Fruit fly (Drosophila melanogaster): Measurements from ENCODE around the gene CG3198.

Gene CG3198

dm6 chrX:6642593-6643257 lies 31.0 kb downstream of the CG3198 start:
- TF ChIP-seq Gug (GFP tag; IDR thresholded peaks at IDR 0.05) = 0 out of 2 replicates have a peak, but pooled peaks have one; percentile 39
- peak; percentile 66 for TF ChIP-seq esn (GFP tag; optimal IDR thresholded peaks at IDR 0.05)
- peak; percentile 61 for TF ChIP-seq CG10631 (GFP tag; optimal IDR thresholded peaks at IDR 0.05)
- TF ChIP-seq eg (GFP tag; IDR thresholded peaks at IDR 0.05) = peak; percentile 66; the same call in 1 of the 3 replicates
- TF ChIP-seq CG9139 (GFP tag; optimal IDR thresholded peaks at IDR 0.05) = no peak
- TF ChIP-seq CG6276 (GFP tag; optimal IDR thresholded peaks at IDR 0.05) = peak; percentile 34
- no peak for TF ChIP-seq Sox15 (GFP tag; optimal IDR thresholded peaks at IDR 0.05)
- peak; percentile 60 for TF ChIP-seq pdm3 (GFP tag; optimal IDR thresholded peaks at IDR 0.05)
- peak; percentile 81 for TF ChIP-seq CG15336 (GFP tag; IDR thresholded peaks at IDR 0.05)
- TF ChIP-seq CG11294 (GFP tag; IDR thresholded peaks at IDR 0.05) = peak; percentile 42; the same call in 1 of the 2 replicates
- TF ChIP-seq topi (GFP tag; optimal IDR thresholded peaks at IDR 0.05) = peak; percentile 53
- peak; percentile 55 for TF ChIP-seq CG6792 (GFP tag; optimal IDR thresholded peaks at IDR 0.05)
- TF ChIP-seq CG16779 (tag; optimal IDR thresholded peaks at IDR 0.05) = no peak
- no peak for TF ChIP-seq dac (GFP tag; optimal IDR thresholded peaks at IDR 0.05)
- no peak for TF ChIP-seq fd85E (GFP tag; optimal IDR thresholded peaks at IDR 0.05)
- no peak for TF ChIP-seq CG4318 (GFP tag; optimal IDR thresholded peaks at IDR 0.05)
- TF ChIP-seq CG8319 (GFP tag; optimal IDR thresholded peaks at IDR 0.05) = no peak
- TF ChIP-seq Ets21C (GFP tag; optimal IDR thresholded peaks at IDR 0.05) = peak; percentile 38
- peak; percentile 11 for TF ChIP-seq Blimp-1 (GFP tag; optimal IDR thresholded peaks at IDR 0.05)
- peak; percentile 64 for TF ChIP-seq Eip75B (GFP tag; optimal IDR thresholded peaks at IDR 0.05)
- TF ChIP-seq lz (GFP tag; optimal IDR thresholded peaks at IDR 0.05) = peak; percentile 61
- peak; percentile 58 for TF ChIP-seq achi (GFP tag; optimal IDR thresholded peaks at IDR 0.05)
- peak; percentile 31 for TF ChIP-seq acj6 (GFP tag; optimal IDR thresholded peaks at IDR 0.05)
- TF ChIP-seq Eip78C (GFP tag) = peak; percentile 85
- TF ChIP-seq fkh (GFP tag; optimal IDR thresholded peaks at IDR 0.05) = no peak
- TF ChIP-seq Lpt (GFP tag; optimal IDR thresholded peaks at IDR 0.05) = no peak
- peak; percentile 43 for TF ChIP-seq OdsH (GFP tag; optimal IDR thresholded peaks at IDR 0.05)
- TF ChIP-seq Hr39 (GFP tag; optimal IDR thresholded peaks at IDR 0.05) = peak; percentile 59
- TF ChIP-seq spab (GFP tag; optimal IDR thresholded peaks at IDR 0.05) = no peak
- TF ChIP-seq CG8632 (GFP tag; optimal IDR thresholded peaks at IDR 0.05) = peak; percentile 26
- TF ChIP-seq net (GFP tag; optimal IDR thresholded peaks at IDR 0.05) = peak; percentile 30
- peak; percentile 56 for TF ChIP-seq Sox102F (GFP tag; optimal IDR thresholded peaks at IDR 0.05)
- TF ChIP-seq Ets96B (tag; optimal IDR thresholded peaks at IDR 0.05) = peak; percentile 57
- peak; percentile 44 for TF ChIP-seq cyc (GFP tag; optimal IDR thresholded peaks at IDR 0.05)
- TF ChIP-seq CG6808 (GFP tag; optimal IDR thresholded peaks at IDR 0.05) = peak; percentile 35
- TF ChIP-seq CG34406 (GFP tag; optimal IDR thresholded peaks at IDR 0.05) = peak; percentile 37
- no peak for TF ChIP-seq CG11902 (GFP tag; optimal IDR thresholded peaks at IDR 0.05)
- TF ChIP-seq svp (GFP tag) = peak; percentile 84
- TF ChIP-seq CG1621 (tag; optimal IDR thresholded peaks at IDR 0.05) = peak; percentile 15
- TF ChIP-seq dsx (GFP tag; optimal IDR thresholded peaks at IDR 0.05; ENCODE audit: poor library complexity, severe bottlenecking) = peak; percentile 36
- TF ChIP-seq Hr38 (GFP tag; optimal IDR thresholded peaks at IDR 0.05) = no peak
- TF ChIP-seq CG6163 (GFP tag; IDR thresholded peaks at IDR 0.05) = peak; percentile 80
- peak; percentile 35 for TF ChIP-seq CG10669 (GFP tag; optimal IDR thresholded peaks at IDR 0.05)
- TF ChIP-seq CG7368 (GFP tag; optimal IDR thresholded peaks at IDR 0.05) = peak; percentile 48
- TF ChIP-seq CG31627 (GFP tag; optimal IDR thresholded peaks at IDR 0.05) = peak; percentile 32
- TF ChIP-seq Met (GFP tag; optimal IDR thresholded peaks at IDR 0.05) = peak; percentile 61
- peak; percentile 54 for TF ChIP-seq Smox (GFP tag; optimal IDR thresholded peaks at IDR 0.05)
- TF ChIP-seq CG3919 (GFP tag; optimal IDR thresholded peaks at IDR 0.05) = peak; percentile 51
- peak; percentile 8 for TF ChIP-seq fd59A (GFP tag; optimal IDR thresholded peaks at IDR 0.05)
- peak; percentile 35 for TF ChIP-seq CG3032 (tag; optimal IDR thresholded peaks at IDR 0.05)
- TF ChIP-seq CG32006 (GFP tag; optimal IDR thresholded peaks at IDR 0.05) = peak; percentile 59

Data from whole organism, prepupa.